Worm (Caenorhabditis elegans) whole organism, L3 larva: ENCODE data around the gene npp-25.

Experiments
- R02D3.7 ChIP-seq: fragments of 150-350 bp; optimal IDR thresholded peaks from 2 replicates; lab custom pipeline; 2014; ENCODE audit warnings: missing biosample characterization, missing genetic modification characterization
- ZK546.5 ChIP-seq: sonication (generic microtip); optimal IDR thresholded peaks from 2 replicates; lab custom pipeline; 2017; ENCODE audit warnings: missing biosample characterization, missing genetic modification characterization
- ceh-16 ChIP-seq: sonication (generic microtip); optimal IDR thresholded peaks from 2 replicates; lab custom pipeline; 2017; ENCODE audit warnings: missing biosample characterization, missing genetic modification characterization
- elt-2 ChIP-seq: sonication (generic microtip); optimal IDR thresholded peaks from 2 replicates; lab custom pipeline; 2016; ENCODE audit warnings: missing genetic modification reagents, mild to moderate bottlenecking, missing genetic modification characterization, missing compliant biosample characterization
- elt-3 ChIP-seq, 3 experiments: fragments of 150-350 bp in 1 of 3; sonication (generic microtip) in 2 of 3; optimal IDR thresholded peaks; 2 replicates in 2 of 3; 4 replicates in 1 of 3; lab custom pipeline; 2014 to 2017; ENCODE audit warnings: missing biosample characterization in 3 of 3, missing genetic modification characterization in 3 of 3
- eor-1 ChIP-seq, 2 experiments: fragments of 150-350 bp; optimal IDR thresholded peaks; 2 replicates each; lab custom pipeline; 2014 to 2018; ENCODE audit warnings: missing biosample characterization in 2 of 2, missing genetic modification characterization in 2 of 2
- fkh-10 ChIP-seq: sonication (generic microtip); optimal IDR thresholded peaks from 2 replicates; lab custom pipeline; 2017; ENCODE audit warnings: missing biosample characterization, missing genetic modification reagents, missing genetic modification characterization
- fkh-2 ChIP-seq: fragments of 150-350 bp; optimal IDR thresholded peaks from 2 replicates; lab custom pipeline; 2014; ENCODE audit warnings: missing biosample characterization, missing genetic modification reagents, missing genetic modification characterization
- fos-1 ChIP-seq: fragments of 150-350 bp; optimal IDR thresholded peaks from 2 replicates; lab custom pipeline; 2014; ENCODE audit warnings: missing biosample characterization, missing genetic modification characterization
- hmg-11 ChIP-seq: sonication (generic microtip); optimal IDR thresholded peaks from 2 replicates; lab custom pipeline; 2016; ENCODE audit warnings: missing genetic modification characterization, missing compliant biosample characterization
- jun-1 ChIP-seq: fragments of 150-350 bp; optimal IDR thresholded peaks from 2 replicates; lab custom pipeline; 2014; ENCODE audit warnings: missing biosample characterization, missing genetic modification reagents, missing genetic modification characterization
- lin-39 ChIP-seq: fragments of 150-350 bp; optimal IDR thresholded peaks from 2 replicates; lab custom pipeline; 2018; ENCODE audit warnings: missing biosample characterization, missing genetic modification reagents, missing genetic modification characterization
- lsy-12 ChIP-seq: sonication (generic microtip); optimal IDR thresholded peaks from 2 replicates; lab custom pipeline; 2016; ENCODE audit warnings: mild to moderate bottlenecking, missing genetic modification characterization, missing compliant biosample characterization
- mdl-1 ChIP-seq: fragments of 150-350 bp; optimal IDR thresholded peaks from 2 replicates; lab custom pipeline; 2014; ENCODE audit warnings: missing biosample characterization, missing genetic modification characterization
- nfya-1 ChIP-seq: sonication (generic microtip); optimal IDR thresholded peaks from 2 replicates; lab custom pipeline; 2017; ENCODE audit warnings: missing genetic modification characterization, mild to moderate bottlenecking, missing compliant biosample characterization, antibody characterized with exemption, moderate library complexity; ENCODE audit not compliant: insufficient read depth
- nhr-11 ChIP-seq: fragments of 150-350 bp; optimal IDR thresholded peaks from 2 replicates; lab custom pipeline; 2014; ENCODE audit warnings: missing biosample characterization, missing genetic modification characterization
- nhr-237 ChIP-seq: fragments of 150-350 bp; optimal IDR thresholded peaks from 2 replicates; lab custom pipeline; 2014; ENCODE audit warnings: missing biosample characterization, missing genetic modification characterization
- nhr-25 ChIP-seq: sonication (generic microtip); optimal IDR thresholded peaks from 2 replicates; lab custom pipeline; 2017; ENCODE audit warnings: missing biosample characterization, missing genetic modification characterization
- nhr-43 ChIP-seq: sonication (generic microtip); optimal IDR thresholded peaks from 2 replicates; lab custom pipeline; 2016; ENCODE audit warnings: mild to moderate bottlenecking, missing genetic modification characterization, missing compliant biosample characterization; ENCODE audit not compliant: poor library complexity, severe bottlenecking
- nhr-67 ChIP-seq: fragments of 150-350 bp; optimal IDR thresholded peaks from 2 replicates; lab custom pipeline; 2014; ENCODE audit warnings: missing biosample characterization, missing genetic modification characterization
- nhr-76 ChIP-seq: fragments of 150-350 bp; sonication (generic microtip); optimal IDR thresholded peaks from 5 replicates; lab custom pipeline; 2014; ENCODE audit warnings: missing biosample characterization, missing genetic modification characterization
- nhr-77 ChIP-seq: fragments of 150-350 bp; optimal IDR thresholded peaks from 2 replicates; lab custom pipeline; 2014; ENCODE audit warnings: missing biosample characterization, missing genetic modification characterization
- pha-4 ChIP-seq: fragments of 150-350 bp; optimal IDR thresholded peaks from 2 replicates; lab custom pipeline; 2014; ENCODE audit warnings: missing biosample characterization, missing genetic modification reagents, missing genetic modification characterization
- pqm-1 ChIP-seq: fragments of 150-350 bp; optimal IDR thresholded peaks from 2 replicates; lab custom pipeline; 2017; ENCODE audit warnings: missing biosample characterization, missing genetic modification characterization, inconsistent platforms
- skn-1 ChIP-seq: fragments of 150-350 bp; optimal IDR thresholded peaks from 2 replicates; lab custom pipeline; 2014; ENCODE audit warnings: missing biosample characterization, missing genetic modification characterization
- snpc-4 ChIP-seq: fragments of 150-350 bp; optimal IDR thresholded peaks from 2 replicates; lab custom pipeline; 2014; ENCODE audit warnings: missing biosample characterization, missing genetic modification characterization
- unc-62 ChIP-seq: fragments of 150-350 bp; sonication (generic microtip); optimal IDR thresholded peaks from 4 replicates; lab custom pipeline; 2014; ENCODE audit warnings: missing biosample characterization, missing genetic modification reagents, missing genetic modification characterization
- zag-1 ChIP-seq: fragments of 150-350 bp; optimal IDR thresholded peaks from 2 replicates; lab custom pipeline; 2014; ENCODE audit warnings: missing biosample characterization, missing genetic modification characterization
- ztf-11 ChIP-seq: fragments of 150-350 bp; optimal IDR thresholded peaks from 2 replicates; lab custom pipeline; 2014; ENCODE audit warnings: missing biosample characterization, missing genetic modification characterization
- ztf-4 ChIP-seq: fragments of 150-350 bp; optimal IDR thresholded peaks from 2 replicates; lab custom pipeline; 2014; ENCODE audit warnings: missing biosample characterization, missing genetic modification characterization

Gene npp-25

ce11 chrIII:12931786-12932427 lies 6.1 kb upstream of the npp-25 start, which contains the start of gene rbm-7 (continued):
- TF ChIP-seq ztf-4: no peak
- no peak for TF ChIP-seq nhr-11 (tag; lab: Kevin White, UChicago)
- no peak for TF ChIP-seq unc-62 (GFP tag; lab: Kevin White, UChicago)
- TF ChIP-seq ceh-16: no peak
- no peak for TF ChIP-seq eor-1 (tag; optimal IDR thresholded peaks at IDR 0.05; lab: Kevin White, UChicago)
- TF ChIP-seq, all 47 proteins: peak for 15

ce11 chrIII:12931108-12931507 lies 5.3 kb upstream of the npp-25 start:
- TF ChIP-seq zag-1 (tag; lab: Kevin White, UChicago) (no peak), skn-1 (tag; lab: Kevin White, UChicago) (no peak), nhr-25 (tag; lab: Kevin White, UChicago) (no peak), ZK546.5 (no peak), mdl-1 (tag; lab: Kevin White, UChicago) (no peak), elt-3 (tag; optimal IDR thresholded peaks at IDR 0.05; lab: Kevin White, UChicago) (no peak), fkh-10 (no peak), snpc-4 (tag; lab: Kevin White, UChicago) (no peak), nfya-1 (tag; lab: Kevin White, UChicago) (no peak), nhr-11 (tag; lab: Kevin White, UChicago) (no peak), unc-62 (GFP tag; lab: Kevin White, UChicago) (no peak), R02D3.7 (tag; lab: Kevin White, UChicago) (no peak), nhr-77 (tag; lab: Kevin White, UChicago) (no peak), lsy-12 (tag; lab: Kevin White, UChicago) (no peak)

ce11 chrIII:12929573-12929972 lies 3.8 kb upstream of the npp-25 start, which contains the start of gene Y37D8A.19:
Gene Y37D8A.19, plus strand, starts transcription at chrIII:12929873.
- TF ChIP-seq nhr-67 (tag; lab: Kevin White, UChicago): no peak
- TF ChIP-seq ztf-11 (tag; lab: Kevin White, UChicago): no peak
- no peak for TF ChIP-seq jun-1 (tag; lab: Kevin White, UChicago)
- no peak for TF ChIP-seq eor-1 (tag; optimal IDR thresholded peaks at IDR 0.05; lab: Kevin White, UChicago)
- no peak for TF ChIP-seq pqm-1 (tag; lab: Kevin White, UChicago)
- TF ChIP-seq elt-2 (tag; lab: Kevin White, UChicago): no peak
- no peak for TF ChIP-seq zag-1 (tag; lab: Kevin White, UChicago)
- TF ChIP-seq ceh-16: no peak
- no peak for TF ChIP-seq lin-39
- TF ChIP-seq fkh-2: no peak

ce11 chrIII:12920810-12921209 lies 5.0 kb downstream of the npp-25 start:
- TF ChIP-seq nfya-1 (tag; lab: Kevin White, UChicago): peak; percentile 84
- TF ChIP-seq ztf-11 (tag; lab: Kevin White, UChicago): no peak

- TF ChIP-seq snpc-4 (tag; lab: Kevin White, UChicago) (no peak), pha-4 (tag; lab: Kevin White, UChicago) (peak; percentile 95), nhr-76 (tag; lab: Kevin White, UChicago) (no peak), hmg-11 (tag; lab: Kevin White, UChicago) (peak; percentile 69), elt-2 (tag; lab: Kevin White, UChicago) (peak; percentile 53), fos-1 (tag; lab: Kevin White, UChicago) (peak; percentile 48), pqm-1 (tag; lab: Kevin White, UChicago) (peak; percentile 41), jun-1 (tag; lab: Kevin White, UChicago) (peak; percentile 72)
Observed at ce11 chrIII:12919882-12920281, 5.9 kb downstream of the npp-25 start.

- TF ChIP-seq nhr-43 (tag; lab: Kevin White, UChicago): no peak
- TF ChIP-seq nhr-237 (tag; lab: Kevin White, UChicago): no peak
- TF ChIP-seq skn-1 (tag; lab: Kevin White, UChicago): no peak
- no peak for TF ChIP-seq eor-1 (tag; optimal IDR thresholded peaks at IDR 0.05; lab: Kevin White, UChicago)
Observed at ce11 chrIII:12918575-12918974, 7.2 kb downstream of the npp-25 start, which contains the start of gene Y37D8A.16. Gene Y37D8A.16, minus strand, starts transcription at chrIII:12918675.
